Fruit fly (Drosophila melanogaster): ENCODE results near the gene Ip259.

The Ip259 gene

DNA sequence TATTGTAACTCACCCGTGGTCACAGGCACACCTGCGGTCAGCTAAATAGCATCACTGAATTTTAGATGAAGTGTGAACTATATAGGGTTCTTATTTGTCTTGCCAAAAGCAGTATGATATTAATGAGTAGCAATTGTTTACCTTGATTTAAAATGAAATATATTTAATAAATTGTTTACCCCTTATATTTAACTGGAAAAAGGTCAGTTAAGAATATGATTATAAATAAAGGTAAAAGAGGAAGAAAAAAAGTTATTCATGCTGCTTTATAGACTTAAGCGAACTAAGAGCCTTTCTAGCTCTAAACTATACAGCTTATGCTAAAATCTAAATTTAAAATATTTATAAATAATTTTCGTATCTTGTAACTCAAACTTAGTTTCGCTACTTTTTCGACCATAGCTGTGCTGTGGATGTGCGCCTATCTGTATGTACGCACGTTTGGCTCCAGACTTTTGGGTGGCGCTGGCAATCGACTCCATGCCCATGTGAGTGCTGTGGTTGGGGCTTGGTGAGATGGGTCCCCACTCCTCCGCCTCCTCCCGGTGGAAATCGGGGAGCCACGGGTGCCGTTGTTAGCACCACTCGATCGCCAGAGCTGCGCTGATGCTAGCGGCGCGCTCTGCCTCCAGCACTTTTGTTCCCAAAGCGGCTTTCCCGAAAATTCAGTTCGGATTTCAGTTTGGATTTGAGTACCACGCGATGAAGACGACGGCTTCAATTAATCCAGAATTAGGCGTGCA is 34.1 kb downstream of the Ip259 start, which contains the start of gene loh (continued):
- TF ChIP-seq eyg (GFP tag; optimal IDR thresholded peaks at IDR 0.05) (no peak), vvl (GFP tag; IDR thresholded peaks at IDR 0.05) (no peak), CG14710 (tag; optimal IDR thresholded peaks at IDR 0.05) (peak; percentile 75), B-H2 (GFP tag; optimal IDR thresholded peaks at IDR 0.05) (no peak), Blimp-1 (GFP tag; optimal IDR thresholded peaks at IDR 0.05) (no peak), chinmo (GFP tag; IDR thresholded peaks at IDR 0.05; ENCODE audit: partially characterized antibody) (0 out of 4 replicates have a peak, but pooled peaks have one; percentile 19), NfI (GFP tag; optimal IDR thresholded peaks at IDR 0.05) (peak; percentile 1), Fer2 (tag; optimal IDR thresholded peaks at IDR 0.05) (peak; percentile 2), Sry-β (GFP tag; optimal IDR thresholded peaks at IDR 0.05) (peak; percentile 30), phol (tag; optimal IDR thresholded peaks at IDR 0.05) (peak; percentile 73), esg (GFP tag; conservative IDR thresholded peaks at IDR 0.05) (peak; percentile 25; the same call in 1 of the 2 replicates), dmrt11E (tag; optimal IDR thresholded peaks at IDR 0.05) (peak; percentile 35), CG3163 (GFP tag; optimal IDR thresholded peaks at IDR 0.05) (no peak), CG34422 (GFP tag; IDR thresholded peaks at IDR 0.05) (no peak), CG8388 (GFP tag; optimal IDR thresholded peaks at IDR 0.05) (peak; percentile 51), Xrp1 (GFP tag; IDR thresholded peaks at IDR 0.05) (peak; percentile 57; the same call in 1 of the 2 replicates), Nf-YA (GFP tag; IDR thresholded peaks at IDR 0.05) (no peak), CG14441 (GFP tag; IDR thresholded peaks at IDR 0.05) (no peak), cato (GFP tag; optimal IDR thresholded peaks at IDR 0.05; ENCODE audit: borderline replicate concordance) (peak; percentile 21), ci (GFP tag; IDR thresholded peaks at IDR 0.05) (peak; percentile 65; the same call in 2 of the 3 replicates), odd (GFP tag; optimal IDR thresholded peaks at IDR 0.05) (peak; percentile 39), Nf-YC (tag; optimal IDR thresholded peaks at IDR 0.05) (peak; percentile 52), zf30C (GFP tag; optimal IDR thresholded peaks at IDR 0.05) (no peak), Asciz (GFP tag; optimal IDR thresholded peaks at IDR 0.05) (peak; percentile 60), CG1233 (GFP tag; optimal IDR thresholded peaks at IDR 0.05) (peak; percentile 61), az2 (GFP tag; optimal IDR thresholded peaks at IDR 0.05) (peak; percentile 45), Nf-YB (GFP tag; optimal IDR thresholded peaks at IDR 0.05) (peak; percentile 49), salm (tag; optimal IDR thresholded peaks at IDR 0.05) (peak; percentile 46), CG3281 (GFP tag; optimal IDR thresholded peaks at IDR 0.05) (peak; percentile 50), CG12104 (GFP tag; optimal IDR thresholded peaks at IDR 0.05) (peak; percentile 49), CG10209 (GFP tag; optimal IDR thresholded peaks at IDR 0.05) (peak; percentile 67), eve (GFP tag; optimal IDR thresholded peaks at IDR 0.05) (peak in 1 of 2 experiments; percentile 84), CG10321 (GFP tag; IDR thresholded peaks at IDR 0.05) (no peak), CG18476 (GFP tag; optimal IDR thresholded peaks at IDR 0.05) (peak; percentile 43), lola (GFP tag; optimal IDR thresholded peaks at IDR 0.05) (peak in 1 of 3 experiments; percentile 79), D19B (GFP tag; optimal IDR thresholded peaks at IDR 0.05) (peak; percentile 36), CG1647 (GFP tag; optimal IDR thresholded peaks at IDR 0.05) (no peak), CG9437 (GFP tag; optimal IDR thresholded peaks at IDR 0.05) (peak; percentile 76), CG15696 (tag; optimal IDR thresholded peaks at IDR 0.05) (peak; percentile 10), fd96Cb (tag; optimal IDR thresholded peaks at IDR 0.05) (peak; percentile 71), ATbp (GFP tag; optimal IDR thresholded peaks at IDR 0.05) (peak; percentile 42), otp (GFP tag; IDR thresholded peaks at IDR 0.05) (no peak), CG11695 (GFP tag; IDR thresholded peaks at IDR 0.05) (peak; percentile 49; the same call in 1 of the 3 replicates), Ssrp (tag; optimal IDR thresholded peaks at IDR 0.05) (peak; percentile 63), CG12659 (GFP tag; optimal IDR thresholded peaks at IDR 0.05) (peak; percentile 63), CG18262 (tag; optimal IDR thresholded peaks at IDR 0.05) (peak; percentile 85), Hr51 (GFP tag; optimal IDR thresholded peaks at IDR 0.05) (peak in 1 of 2 experiments; percentile 79)
